Fruit fly (Drosophila melanogaster) whole organism, embryonic: ENCODE data around the gene CstF64.
A peak's percentile ranks its signal among the peaks of the same experiment; 100 is the strongest.

Experiments used
- Adf1 ChIP-seq: fragments of 200-800 bp; sonication (Bioruptor generic); IDR thresholded peaks from 2 replicates; pipeline ENCODE4 v1.3.6; 2022; ENCODE audit warnings: missing biosample characterization, missing genetic modification characterization
- Awh ChIP-seq: fragments of 200-800 bp; sonication (Bioruptor generic); IDR thresholded peaks from 2 replicates; pipeline ENCODE4, ENCODE4 v1.3.6; 2022; ENCODE audit warnings: missing biosample characterization, missing genetic modification characterization
- CG10654 ChIP-seq: fragments of 200-800 bp; sonication (Bioruptor generic); optimal IDR thresholded peaks from 2 replicates; lab custom pipeline; 2016; ENCODE audit warnings: missing biosample characterization, missing genetic modification characterization
- CG11504 ChIP-seq: fragments of 200-800 bp; sonication (Bioruptor generic); optimal IDR thresholded peaks from 3 replicates; lab custom pipeline; 2019; ENCODE audit warnings: missing biosample characterization, mild to moderate bottlenecking, missing genetic modification characterization, moderate library complexity
- CG12155 ChIP-seq: fragments of 200-800 bp; sonication (Bioruptor generic); optimal IDR thresholded peaks from 3 replicates; lab custom pipeline; 2016; ENCODE audit warnings: missing biosample characterization, missing genetic modification characterization
- CG13287 ChIP-seq: fragments of 200-800 bp; sonication (Bioruptor generic); IDR thresholded peaks from 2 replicates; pipeline ENCODE4 v1.3.6; 2022; ENCODE audit warnings: missing biosample characterization, missing genetic modification characterization; ENCODE audit not compliant: partially characterized antibody
- CG13624 ChIP-seq: fragments of 200-800 bp; sonication (Bioruptor generic); optimal IDR thresholded peaks from 2 replicates; lab custom pipeline; 2016; ENCODE audit warnings: missing biosample characterization, missing genetic modification characterization
- CG14014 ChIP-seq: fragments of 200-800 bp; sonication (Bioruptor generic); IDR thresholded peaks from 2 replicates; pipeline ENCODE4 v1.3.6; 2022; ENCODE audit warnings: missing biosample characterization, missing genetic modification characterization
- CG14965 ChIP-seq: fragments of 200-800 bp; sonication (Bioruptor generic); optimal IDR thresholded peaks from 2 replicates; lab custom pipeline; 2016; ENCODE audit warnings: missing biosample characterization, missing genetic modification characterization, borderline replicate concordance
- CG15011 ChIP-seq: fragments of 200-800 bp; sonication (Bioruptor generic); optimal IDR thresholded peaks from 3 replicates; lab custom pipeline; 2018; ENCODE audit warnings: missing biosample characterization, mild to moderate bottlenecking, missing genetic modification characterization
- CG17385 ChIP-seq: fragments of 200-800 bp; sonication (Bioruptor generic); optimal IDR thresholded peaks from 3 replicates; lab custom pipeline; 2018; ENCODE audit warnings: missing biosample characterization, mild to moderate bottlenecking, missing genetic modification characterization
- CG18011 ChIP-seq: fragments of 200-800 bp; sonication (Bioruptor generic); optimal IDR thresholded peaks from 2 replicates; lab custom pipeline; 2017; ENCODE audit warnings: missing biosample characterization, missing genetic modification characterization, mild to moderate bottlenecking, moderate library complexity, missing genotype
- CG30403 ChIP-seq: fragments of 200-800 bp; sonication (Bioruptor generic); optimal IDR thresholded peaks from 3 replicates; lab custom pipeline; 2016; ENCODE audit warnings: missing biosample characterization, missing genetic modification characterization
- CG30431 ChIP-seq: fragments of 200-800 bp; sonication (Bioruptor generic); optimal IDR thresholded peaks from 2 replicates; lab custom pipeline; 2017; ENCODE audit warnings: missing biosample characterization, missing genetic modification characterization
- CG34224 ChIP-seq: fragments of 200-800 bp; sonication (Bioruptor generic); IDR thresholded peaks from 3 replicates; pipeline ENCODE4 v1.3.6; 2022; ENCODE audit warnings: missing biosample characterization, missing genetic modification characterization; ENCODE audit not compliant: partially characterized antibody
- CG3726 ChIP-seq: fragments of 200-800 bp; sonication (Bioruptor generic); IDR thresholded peaks from 3 replicates; pipeline ENCODE4, ENCODE4 v1.3.6; 2022; ENCODE audit warnings: missing biosample characterization, missing genetic modification characterization
- CG4617 ChIP-seq: fragments of 200-800 bp; sonication (Bioruptor generic); optimal IDR thresholded peaks from 3 replicates; lab custom pipeline; 2016; ENCODE audit warnings: missing biosample characterization, missing genetic modification characterization, borderline replicate concordance
- CG5180 ChIP-seq: fragments of 200-800 bp; sonication (Bioruptor generic); optimal IDR thresholded peaks from 3 replicates; lab custom pipeline; 2017; ENCODE audit warnings: missing biosample characterization, missing genetic modification characterization, mild to moderate bottlenecking, moderate library complexity, missing genetic modification reagents
- CG6813 ChIP-seq: fragments of 200-800 bp; sonication (Bioruptor generic); optimal IDR thresholded peaks from 2 replicates; lab custom pipeline; 2017; ENCODE audit warnings: missing biosample characterization, missing genetic modification characterization, mild to moderate bottlenecking, moderate library complexity, missing genetic modification reagents
- CG7745 ChIP-seq: fragments of 200-800 bp; sonication (Bioruptor generic); optimal IDR thresholded peaks from 2 replicates; lab custom pipeline; 2018; ENCODE audit warnings: missing biosample characterization, mild to moderate bottlenecking, missing genetic modification characterization, moderate library complexity
- CG7963 ChIP-seq: fragments of 200-800 bp; sonication (Bioruptor generic); IDR thresholded peaks from 3 replicates; pipeline ENCODE4 v1.3.6; 2022; ENCODE audit warnings: missing biosample characterization, missing genetic modification characterization; ENCODE audit not compliant: partially characterized antibody
- CHES-1-like ChIP-seq: fragments of 200-800 bp; sonication (Bioruptor generic); optimal IDR thresholded peaks from 2 replicates; lab custom pipeline; 2016; ENCODE audit warnings: missing biosample characterization, missing genetic modification characterization
- Camta ChIP-seq: fragments of 200-800 bp; sonication (Bioruptor generic); optimal IDR thresholded peaks from 2 replicates; lab custom pipeline; 2016; ENCODE audit warnings: missing biosample characterization, missing genetic modification characterization
- CoRest ChIP-seq: fragments of 200-800 bp; sonication (Bioruptor generic); optimal IDR thresholded peaks from 3 replicates; lab custom pipeline; 2018; ENCODE audit warnings: missing biosample characterization, mild to moderate bottlenecking, missing genetic modification characterization, moderate library complexity
- Dll ChIP-seq: fragments of 200-800 bp; sonication (Bioruptor generic); IDR thresholded peaks from 4 replicates; pipeline ENCODE4 v1.3.6; 2022; ENCODE audit warnings: missing biosample characterization, missing genetic modification characterization; ENCODE audit not compliant: partially characterized antibody
- Doc3 ChIP-seq: fragments of 200-800 bp; sonication (Bioruptor generic); IDR thresholded peaks from 3 replicates; pipeline ENCODE4 v1.3.6; 2022; ENCODE audit warnings: missing biosample characterization, missing genetic modification characterization; ENCODE audit not compliant: partially characterized antibody
- Gsc ChIP-seq: fragments of 200-800 bp; sonication (Bioruptor generic); IDR thresholded peaks from 2 replicates; pipeline ENCODE4 v1.3.6; 2022; ENCODE audit warnings: missing biosample characterization, missing genetic modification characterization
- Hr78 ChIP-seq, 2 experiments: fragments of 200-800 bp in 1 of 2; fragments of >200 bp in 1 of 2; sonication (Bioruptor generic) in 1 of 2; optimal IDR thresholded peaks; 2 replicates each; lab custom pipeline; 2017 to 2019; ENCODE audit warnings: missing biosample characterization in 2 of 2, missing genetic modification characterization in 2 of 2, mild to moderate bottlenecking in 1 of 2, moderate library complexity in 1 of 2
- NFAT ChIP-seq: fragments of 200-800 bp; sonication (Bioruptor generic); IDR thresholded peaks from 2 replicates; pipeline ENCODE4 v1.3.6; 2022; ENCODE audit warnings: missing biosample characterization, missing genetic modification characterization
- NK7.1 ChIP-seq: fragments of 200-800 bp; sonication (Bioruptor generic); optimal IDR thresholded peaks from 3 replicates; lab custom pipeline; 2016; ENCODE audit warnings: missing biosample characterization, missing genetic modification characterization
- Sox102F ChIP-seq: fragments of 200-800 bp; sonication (Bioruptor generic); optimal IDR thresholded peaks from 2 replicates; lab custom pipeline; 2018; ENCODE audit warnings: missing biosample characterization, mild to moderate bottlenecking, missing genetic modification characterization, moderate library complexity
- ase ChIP-seq: fragments of 200-800 bp; sonication (Bioruptor generic); IDR thresholded peaks from 3 replicates; pipeline ENCODE4 v1.3.6; 2022; ENCODE audit warnings: missing biosample characterization, missing genetic modification characterization
- disco-r ChIP-seq: fragments of 200-800 bp; sonication (Bioruptor generic); optimal IDR thresholded peaks from 2 replicates; lab custom pipeline; 2016; ENCODE audit warnings: missing biosample characterization, missing genetic modification characterization
- dysf ChIP-seq: fragments of 200-800 bp; sonication (Bioruptor generic); IDR thresholded peaks from 3 replicates; pipeline ENCODE4 v1.3.6; 2022; ENCODE audit warnings: missing biosample characterization, missing genetic modification characterization
- eve ChIP-seq, 2 experiments: fragments of >200 bp; optimal IDR thresholded peaks; 2 replicates each; lab custom pipeline; 2017; ENCODE audit warnings: missing biosample characterization in 2 of 2, missing genetic modification characterization in 2 of 2
- fd102C ChIP-seq: fragments of 200-800 bp; sonication (Bioruptor generic); optimal IDR thresholded peaks from 2 replicates; lab custom pipeline; 2018; ENCODE audit warnings: missing biosample characterization, mild to moderate bottlenecking, missing genetic modification characterization, moderate library complexity
- fd96Cb ChIP-seq: fragments of 200-800 bp; sonication (Bioruptor generic); optimal IDR thresholded peaks from 2 replicates; lab custom pipeline; 2018; ENCODE audit warnings: missing biosample characterization, mild to moderate bottlenecking, missing genetic modification characterization, moderate library complexity
- gce ChIP-seq: fragments of 200-800 bp; sonication (Bioruptor generic); IDR thresholded peaks from 3 replicates; pipeline ENCODE4 v1.3.6; 2022; ENCODE audit warnings: missing biosample characterization, missing genetic modification characterization
- hbn ChIP-seq: fragments of 200-800 bp; sonication (Bioruptor generic); IDR thresholded peaks from 2 replicates; pipeline ENCODE4 v1.3.6; 2022; ENCODE audit warnings: missing biosample characterization, missing genetic modification characterization; ENCODE audit not compliant: partially characterized antibody
- lab ChIP-seq: fragments of 200-800 bp; sonication (Bioruptor generic); optimal IDR thresholded peaks from 3 replicates; lab custom pipeline; 2017; ENCODE audit warnings: missing biosample characterization, missing genetic modification characterization, mild to moderate bottlenecking, moderate library complexity, missing genetic modification reagents
- pnt ChIP-seq: fragments of 200-800 bp; sonication (Bioruptor generic); optimal IDR thresholded peaks from 3 replicates; lab custom pipeline; 2016; ENCODE audit warnings: missing biosample characterization, missing genetic modification characterization
- run ChIP-seq: fragments of 200-800 bp; sonication (Bioruptor generic); optimal IDR thresholded peaks from 3 replicates; lab custom pipeline; 2018; ENCODE audit warnings: missing biosample characterization, mild to moderate bottlenecking, missing genetic modification characterization
- sima ChIP-seq: fragments of 200-800 bp; sonication (Bioruptor generic); optimal IDR thresholded peaks from 2 replicates; lab custom pipeline; 2016; ENCODE audit warnings: missing biosample characterization, missing genetic modification characterization
- slbo ChIP-seq: fragments of 200-800 bp; sonication (Bioruptor generic); IDR thresholded peaks from 2 replicates; pipeline ENCODE4 v1.3.6; 2022; ENCODE audit warnings: missing biosample characterization, missing genetic modification characterization
- stc ChIP-seq: fragments of 200-800 bp; sonication (Bioruptor generic); IDR thresholded peaks from 2 replicates; pipeline ENCODE4 v1.3.6; 2022; ENCODE audit warnings: missing biosample characterization, missing genetic modification characterization
- sug ChIP-seq: fragments of 200-800 bp; optimal IDR thresholded peaks from 2 replicates; lab custom pipeline; 2019; ENCODE audit warnings: missing biosample characterization, mild to moderate bottlenecking, missing genetic modification characterization, moderate library complexity
- tna ChIP-seq: fragments of 200-800 bp; sonication (Bioruptor generic); IDR thresholded peaks from 2 replicates; pipeline ENCODE4 v1.3.6; 2022; ENCODE audit warnings: missing biosample characterization, missing genetic modification characterization; ENCODE audit not compliant: partially characterized antibody
- trem ChIP-seq: fragments of 200-800 bp; optimal IDR thresholded peaks from 3 replicates; lab custom pipeline; 2019; ENCODE audit warnings: missing biosample characterization, mild to moderate bottlenecking, missing genetic modification characterization, moderate library complexity
- zen ChIP-seq: fragments of 200-800 bp; sonication (Bioruptor generic); optimal IDR thresholded peaks from 3 replicates; lab custom pipeline; 2018; ENCODE audit warnings: missing biosample characterization, mild to moderate bottlenecking, missing genetic modification characterization, moderate library complexity
- zen2 ChIP-seq: fragments of 200-800 bp; sonication (Bioruptor generic); IDR thresholded peaks from 3 replicates; pipeline ENCODE4 v1.3.6; 2022; ENCODE audit warnings: missing biosample characterization, missing genetic modification characterization; ENCODE audit not compliant: partially characterized antibody

CstF64 gene

dm6 chr3R:18633099-18633498 lies 26.3 kb upstream of the CstF64 start (continued):
- TF ChIP-seq CG14965 (GFP tag; lab: Kevin White, UChicago) (no peak), CG12155 (GFP tag; lab: Kevin White, UChicago) (no peak), CG6813 (GFP tag; lab: Kevin White, UChicago) (no peak), lab (GFP tag; lab: Kevin White, UChicago) (peak; percentile 6), CHES-1-like (no peak), Gsc (GFP tag; lab: Robert Waterston, UW) (no peak), Awh (GFP tag; lab: Robert Waterston, UW) (no peak), CG15011 (no peak), CG3726 (GFP tag; lab: Robert Waterston, UW) (no peak), CG5180 (GFP tag; lab: Kevin White, UChicago) (no peak), Dll (GFP tag; lab: Robert Waterston, UW) (no peak), eve (GFP tag; optimal IDR thresholded peaks at IDR 0.05; lab: Kevin White, UChicago) (no peak), ase (no peak), sima (no peak), tna (GFP tag; lab: Robert Waterston, UW) (no peak), CG13624 (GFP tag; lab: Kevin White, UChicago) (no peak), Doc3 (GFP tag; lab: Robert Waterston, UW) (no peak), sug (tag; lab: Kevin White, UChicago) (no peak), fd96Cb (no peak), Camta (GFP tag; lab: Kevin White, UChicago) (no peak), CG17385 (GFP tag; lab: Kevin White, UChicago) (peak; percentile 1), CG30431 (GFP tag; lab: Kevin White, UChicago) (no peak), CoRest (tag; lab: Kevin White, UChicago) (peak; percentile 28), CG18011 (GFP tag; lab: Kevin White, UChicago) (no peak), CG10654 (no peak), CG13287 (GFP tag; lab: Robert Waterston, UW) (no peak), CG7745 (no peak), zen2 (GFP tag; lab: Robert Waterston, UW) (no peak), Adf1 (GFP tag; lab: Robert Waterston, UW) (no peak), CG7963 (GFP tag; lab: Robert Waterston, UW) (no peak), NK7.1 (no peak), run (no peak), slbo (GFP tag; lab: Robert Waterston, UW) (0 out of 2 replicates have a peak, but pooled peaks have one; percentile 8), Sox102F (peak; percentile 45), zen (no peak), Hr78 (GFP tag; optimal IDR thresholded peaks at IDR 0.05; lab: Kevin White, UChicago) (no peak), dysf (no peak), trem (tag; lab: Kevin White, UChicago) (no peak), NFAT (GFP tag; lab: Robert Waterston, UW) (no peak), CG11504 (tag; lab: Kevin White, UChicago) (peak; percentile 57), pnt (GFP tag; lab: Kevin White, UChicago) (no peak), CG34224 (GFP tag; lab: Robert Waterston, UW) (no peak), gce (GFP tag; lab: Robert Waterston, UW) (no peak), stc (no peak), hbn (GFP tag; lab: Robert Waterston, UW) (no peak), CG14014 (GFP tag; lab: Robert Waterston, UW) (no peak), disco-r (GFP tag; lab: Kevin White, UChicago) (no peak), CG30403 (GFP tag; lab: Kevin White, UChicago) (peak; percentile 1), CG4617 (GFP tag; lab: Kevin White, UChicago) (no peak), fd102C (GFP tag; lab: Kevin White, UChicago) (no peak)
